Worm (Caenorhabditis elegans): Measurements from ENCODE around the gene F13D2.1.
A peak's percentile ranks its signal among the peaks of the same experiment; 100 is the strongest.

The F13D2.1 gene

ce11 chrX:11189515-11189914 is at the start of gene F13D2.1:
TSS of gene F13D2.1 (minus strand) at chrX:11189615.
- TF ChIP-seq hmg-4 (GFP tag; optimal IDR thresholded peaks at IDR 0.05): no peak
- no peak for TF ChIP-seq hmbx-1 (tag; optimal IDR thresholded peaks at IDR 0.05)
- TF ChIP-seq ets-7 (tag; optimal IDR thresholded peaks at IDR 0.05): no peak
- TF ChIP-seq hnd-1 (tag; optimal IDR thresholded peaks at IDR 0.05): no peak
- TF ChIP-seq tbx-37 (GFP tag; conservative IDR thresholded peaks at IDR 0.05): no peak
- TF ChIP-seq tra-4 (tag; optimal IDR thresholded peaks at IDR 0.05): no peak
- no peak for TF ChIP-seq tbx-11 (GFP tag; IDR thresholded peaks at IDR 0.05)
- TF ChIP-seq F13C5.2 (tag; optimal IDR thresholded peaks at IDR 0.05): no peak
- TF ChIP-seq sea-1 (GFP tag; conservative IDR thresholded peaks at IDR 0.05): no peak
- no peak for TF ChIP-seq ceh-13 (GFP tag; optimal IDR thresholded peaks at IDR 0.05)
- no peak for TF ChIP-seq aly-1 (tag; optimal IDR thresholded peaks at IDR 0.05)
- no peak for TF ChIP-seq B0310.2 (tag; optimal IDR thresholded peaks at IDR 0.05)
- no peak for TF ChIP-seq ama-1 (optimal IDR thresholded peaks at IDR 0.05)
- TF ChIP-seq flt-1 (GFP tag; IDR thresholded peaks at IDR 0.05): no peak
- no peak for TF ChIP-seq scrt-1 (GFP tag; IDR thresholded peaks at IDR 0.05)
- no peak for TF ChIP-seq ceh-36 (tag; optimal IDR thresholded peaks at IDR 0.05)
- no peak for TF ChIP-seq pes-1 (GFP tag; IDR thresholded peaks at IDR 0.05)

ce11 chrX:11226595-11226994 is 37.2 kb upstream of the F13D2.1 start, which contains the start of gene C34F6.12:
TSS of gene C34F6.12 (minus strand) at chrX:11226695.
- TF ChIP-seq ceh-13 (GFP tag; optimal IDR thresholded peaks at IDR 0.05) (no peak), F13C5.2 (tag; optimal IDR thresholded peaks at IDR 0.05) (no peak), tbx-11 (GFP tag; IDR thresholded peaks at IDR 0.05) (no peak), B0310.2 (tag; optimal IDR thresholded peaks at IDR 0.05) (no peak), scrt-1 (GFP tag; IDR thresholded peaks at IDR 0.05) (no peak), tra-4 (tag; optimal IDR thresholded peaks at IDR 0.05) (no peak), ama-1 (optimal IDR thresholded peaks at IDR 0.05) (no peak), hmg-4 (GFP tag; optimal IDR thresholded peaks at IDR 0.05) (no peak), hnd-1 (tag; optimal IDR thresholded peaks at IDR 0.05) (no peak), ceh-36 (tag; optimal IDR thresholded peaks at IDR 0.05) (no peak), sea-1 (GFP tag; conservative IDR thresholded peaks at IDR 0.05) (no peak), tbx-37 (GFP tag; conservative IDR thresholded peaks at IDR 0.05) (no peak), ets-7 (tag; optimal IDR thresholded peaks at IDR 0.05) (no peak), pes-1 (GFP tag; IDR thresholded peaks at IDR 0.05) (no peak), hmbx-1 (tag; optimal IDR thresholded peaks at IDR 0.05) (no peak), flt-1 (GFP tag; IDR thresholded peaks at IDR 0.05) (no peak), aly-1 (tag; optimal IDR thresholded peaks at IDR 0.05) (no peak)

- TF ChIP-seq aly-1 (tag; optimal IDR thresholded peaks at IDR 0.05) (no peak), sea-1 (GFP tag; conservative IDR thresholded peaks at IDR 0.05) (no peak), pes-1 (GFP tag; IDR thresholded peaks at IDR 0.05) (no peak), hnd-1 (tag; optimal IDR thresholded peaks at IDR 0.05) (no peak), tbx-37 (GFP tag; conservative IDR thresholded peaks at IDR 0.05) (no peak), ceh-36 (tag; optimal IDR thresholded peaks at IDR 0.05) (no peak), hmbx-1 (tag; optimal IDR thresholded peaks at IDR 0.05) (no peak), ama-1 (optimal IDR thresholded peaks at IDR 0.05) (no peak), flt-1 (GFP tag; IDR thresholded peaks at IDR 0.05) (no peak), ets-7 (tag; optimal IDR thresholded peaks at IDR 0.05) (no peak)
Observed at ce11 chrX:11222597-11223218, 33.3 kb upstream of the F13D2.1 start, which contains the start of gene C34F6.9. TSS of gene C34F6.9 (minus strand) at chrX:11222647.

ce11 chrX:11215420-11216050 is 26.1 kb upstream of the F13D2.1 start, which contains the start of the genes C34F6.7 and idh-2:
TSS of gene C34F6.7 (minus strand) at chrX:11215470.
TSS of gene idh-2 (plus strand) at chrX:11216000.
- no peak for TF ChIP-seq ceh-13 (GFP tag; optimal IDR thresholded peaks at IDR 0.05)
- TF ChIP-seq hmg-4 (GFP tag; optimal IDR thresholded peaks at IDR 0.05): peak; percentile 46
- TF ChIP-seq sea-1 (GFP tag; conservative IDR thresholded peaks at IDR 0.05): 0 out of 2 replicates have a peak, but pooled peaks have one; percentile 14

- TF ChIP-seq tra-4 (tag; optimal IDR thresholded peaks at IDR 0.05) (no peak), aly-1 (tag; optimal IDR thresholded peaks at IDR 0.05) (no peak), ceh-13 (GFP tag; optimal IDR thresholded peaks at IDR 0.05) (no peak), ets-7 (tag; optimal IDR thresholded peaks at IDR 0.05) (no peak), B0310.2 (tag; optimal IDR thresholded peaks at IDR 0.05) (no peak), hnd-1 (tag; optimal IDR thresholded peaks at IDR 0.05) (no peak), ama-1 (optimal IDR thresholded peaks at IDR 0.05) (no peak), hmg-4 (GFP tag; optimal IDR thresholded peaks at IDR 0.05) (no peak), tbx-37 (GFP tag; conservative IDR thresholded peaks at IDR 0.05) (no peak), ceh-36 (tag; optimal IDR thresholded peaks at IDR 0.05) (no peak), F13C5.2 (tag; optimal IDR thresholded peaks at IDR 0.05) (no peak), flt-1 (GFP tag; IDR thresholded peaks at IDR 0.05) (no peak), sea-1 (GFP tag; conservative IDR thresholded peaks at IDR 0.05) (no peak), hmbx-1 (tag; optimal IDR thresholded peaks at IDR 0.05) (no peak), tbx-11 (GFP tag; IDR thresholded peaks at IDR 0.05) (no peak), pes-1 (GFP tag; IDR thresholded peaks at IDR 0.05) (no peak), scrt-1 (GFP tag; IDR thresholded peaks at IDR 0.05) (no peak)
Observed at ce11 chrX:11211360-11211759, 21.9 kb upstream of the F13D2.1 start.

- no peak for TF ChIP-seq F13C5.2 (tag; optimal IDR thresholded peaks at IDR 0.05)
- peak; percentile 63 for TF ChIP-seq hmg-4 (GFP tag; optimal IDR thresholded peaks at IDR 0.05)
Observed at ce11 chrX:11210417-11210816, 21.0 kb upstream of the F13D2.1 start.

- TF ChIP-seq sea-1 (GFP tag; conservative IDR thresholded peaks at IDR 0.05): no peak
- no peak for TF ChIP-seq hnd-1 (tag; optimal IDR thresholded peaks at IDR 0.05)
- no peak for TF ChIP-seq ama-1 (optimal IDR thresholded peaks at IDR 0.05)
- TF ChIP-seq F13C5.2 (tag; optimal IDR thresholded peaks at IDR 0.05): no peak
- TF ChIP-seq ceh-13 (GFP tag; optimal IDR thresholded peaks at IDR 0.05): no peak
- no peak for TF ChIP-seq tbx-11 (GFP tag; IDR thresholded peaks at IDR 0.05)
- TF ChIP-seq tra-4 (tag; optimal IDR thresholded peaks at IDR 0.05): no peak
- no peak for TF ChIP-seq aly-1 (tag; optimal IDR thresholded peaks at IDR 0.05)
- TF ChIP-seq hmbx-1 (tag; optimal IDR thresholded peaks at IDR 0.05): no peak
- no peak for TF ChIP-seq B0310.2 (tag; optimal IDR thresholded peaks at IDR 0.05)
- no peak for TF ChIP-seq ets-7 (tag; optimal IDR thresholded peaks at IDR 0.05)
Observed at ce11 chrX:11208788-11209187, 19.4 kb upstream of the F13D2.1 start, which contains the start of gene C34F6.5. TSS of gene C34F6.5 (minus strand) at chrX:11208888.
